Fruit fly (Drosophila melanogaster) whole organism, embryonic: ENCODE results near the gene CG16984.

Source experiments
- BEAF-32 ChIP-seq: fragments of 200-800 bp; sonication (Bioruptor generic); optimal IDR thresholded peaks from 3 replicates; lab custom pipeline; 2017; ENCODE audit warnings: missing biosample characterization, missing genetic modification characterization, mild to moderate bottlenecking, moderate library complexity, missing genetic modification reagents
- Bgb ChIP-seq: fragments of 200-800 bp; sonication (Bioruptor generic); IDR thresholded peaks from 2 replicates; pipeline ENCODE4 v1.3.6; 2022; ENCODE audit warnings: missing biosample characterization, missing genetic modification characterization; ENCODE audit not compliant: partially characterized antibody
- CG12659 ChIP-seq: fragments of 200-800 bp; sonication (Bioruptor generic); optimal IDR thresholded peaks from 3 replicates; lab custom pipeline; 2017; ENCODE audit warnings: mild to moderate bottlenecking, missing biosample characterization, missing genetic modification reagents, missing genetic modification characterization
- CG12769 ChIP-seq: fragments of 200-800 bp; sonication (Bioruptor generic); optimal IDR thresholded peaks from 2 replicates; lab custom pipeline; 2019; ENCODE audit warnings: missing biosample characterization, mild to moderate bottlenecking, missing genetic modification characterization, moderate library complexity
- CG15269 ChIP-seq: fragments of 200-800 bp; sonication (Bioruptor generic); optimal IDR thresholded peaks from 2 replicates; lab custom pipeline; 2018; ENCODE audit warnings: missing biosample characterization, mild to moderate bottlenecking, missing genetic modification characterization, moderate library complexity
- CG16813 ChIP-seq: fragments of 200-800 bp; sonication (Bioruptor generic); IDR thresholded peaks from 3 replicates; pipeline ENCODE4 v1.3.6; 2022; ENCODE audit warnings: missing biosample characterization, missing genetic modification characterization; ENCODE audit not compliant: partially characterized antibody
- CG17328 ChIP-seq: fragments of 200-800 bp; sonication (Bioruptor generic); IDR thresholded peaks from 2 replicates; pipeline ENCODE4 v1.3.6; 2022; ENCODE audit warnings: missing biosample characterization, missing genetic modification characterization
- CG17568 ChIP-seq: fragments of 200-800 bp; sonication (Bioruptor generic); optimal IDR thresholded peaks from 2 replicates; lab custom pipeline; 2018; ENCODE audit warnings: missing biosample characterization, mild to moderate bottlenecking, missing genetic modification characterization, moderate library complexity
- CG17802 ChIP-seq: fragments of 200-800 bp; sonication (Bioruptor generic); optimal IDR thresholded peaks from 2 replicates; lab custom pipeline; 2018; ENCODE audit warnings: missing biosample characterization, mild to moderate bottlenecking, missing genetic modification characterization, moderate library complexity
- CG2129 ChIP-seq: fragments of 200-800 bp; sonication (Bioruptor generic); IDR thresholded peaks from 2 replicates; pipeline ENCODE4 v1.3.6; 2022; ENCODE audit warnings: missing biosample characterization, missing genetic modification characterization; ENCODE audit not compliant: partially characterized antibody
- CG34224 ChIP-seq: fragments of 200-800 bp; sonication (Bioruptor generic); IDR thresholded peaks from 3 replicates; pipeline ENCODE4 v1.3.6; 2022; ENCODE audit warnings: missing biosample characterization, missing genetic modification characterization; ENCODE audit not compliant: partially characterized antibody
- CG42726 ChIP-seq: fragments of 200-800 bp; sonication (Bioruptor generic); IDR thresholded peaks from 2 replicates; pipeline ENCODE4 v1.3.6; 2022; ENCODE audit warnings: missing biosample characterization, missing genetic modification characterization; ENCODE audit not compliant: partially characterized antibody
- CG6791 ChIP-seq: fragments of 200-800 bp; sonication (Bioruptor generic); IDR thresholded peaks from 3 replicates; pipeline ENCODE4 v1.3.6; 2022; ENCODE audit warnings: missing biosample characterization, missing genetic modification characterization; ENCODE audit not compliant: partially characterized antibody
- CG7963 ChIP-seq: fragments of 200-800 bp; sonication (Bioruptor generic); IDR thresholded peaks from 3 replicates; pipeline ENCODE4 v1.3.6; 2022; ENCODE audit warnings: missing biosample characterization, missing genetic modification characterization; ENCODE audit not compliant: partially characterized antibody
- Dfd ChIP-seq, 2 experiments: fragments of >200 bp; optimal IDR thresholded peaks; 2 replicates each; lab custom pipeline; 2017; ENCODE audit warnings: missing biosample characterization in 2 of 2, missing genetic modification characterization in 2 of 2
- Dll ChIP-seq: fragments of 200-800 bp; sonication (Bioruptor generic); IDR thresholded peaks from 4 replicates; pipeline ENCODE4 v1.3.6; 2022; ENCODE audit warnings: missing biosample characterization, missing genetic modification characterization; ENCODE audit not compliant: partially characterized antibody
- Doc3 ChIP-seq: fragments of 200-800 bp; sonication (Bioruptor generic); IDR thresholded peaks from 3 replicates; pipeline ENCODE4 v1.3.6; 2022; ENCODE audit warnings: missing biosample characterization, missing genetic modification characterization; ENCODE audit not compliant: partially characterized antibody
- HLH4C ChIP-seq: fragments of 200-800 bp; sonication (Bioruptor generic); IDR thresholded peaks from 3 replicates; pipeline ENCODE4 v1.3.6; 2022; ENCODE audit warnings: missing biosample characterization, missing genetic modification characterization; ENCODE audit not compliant: partially characterized antibody
- Hr78 ChIP-seq, 2 experiments: fragments of 200-800 bp in 1 of 2; fragments of >200 bp in 1 of 2; sonication (Bioruptor generic) in 1 of 2; optimal IDR thresholded peaks; 2 replicates each; lab custom pipeline; 2017 to 2019; ENCODE audit warnings: missing biosample characterization in 2 of 2, missing genetic modification characterization in 2 of 2, mild to moderate bottlenecking in 1 of 2, moderate library complexity in 1 of 2
- Med ChIP-seq: fragments of 200-800 bp; sonication (Bioruptor generic); peaks from one replicate; lab custom pipeline; 2016; ENCODE audit warnings: missing biosample characterization, missing genetic modification characterization, mild to moderate bottlenecking, inconsistent platforms, moderate library complexity
- Meics ChIP-seq: fragments of 200-800 bp; sonication (Bioruptor generic); optimal IDR thresholded peaks from 2 replicates; lab custom pipeline; 2017; ENCODE audit warnings: missing biosample characterization, mild to moderate bottlenecking, missing genetic modification characterization
- Scr ChIP-seq: fragments of 200-800 bp; sonication (Bioruptor generic); IDR thresholded peaks from 2 replicates; pipeline ENCODE4 v1.3.6; 2022; ENCODE audit warnings: missing biosample characterization, missing genetic modification characterization; ENCODE audit not compliant: partially characterized antibody
- Sox100B ChIP-seq: fragments of 200-800 bp; sonication (Bioruptor generic); optimal IDR thresholded peaks from 3 replicates; lab custom pipeline; 2018; ENCODE audit warnings: missing biosample characterization, mild to moderate bottlenecking, missing genetic modification characterization
- ato ChIP-seq: fragments of 200-800 bp; sonication (Bioruptor generic); IDR thresholded peaks from 2 replicates; pipeline ENCODE4 v1.3.6; 2022; ENCODE audit warnings: missing biosample characterization, missing genetic modification characterization; ENCODE audit not compliant: partially characterized antibody
- bbx ChIP-seq: fragments of 200-800 bp; sonication (Bioruptor generic); IDR thresholded peaks from 2 replicates; pipeline ENCODE4 v1.3.6; 2022; ENCODE audit warnings: missing biosample characterization, missing genetic modification characterization; ENCODE audit not compliant: partially characterized antibody
- bigmax ChIP-seq: fragments of 200-800 bp; sonication (Bioruptor generic); optimal IDR thresholded peaks from 2 replicates; lab custom pipeline; 2018; ENCODE audit warnings: missing biosample characterization, mild to moderate bottlenecking, missing genetic modification characterization
- cg ChIP-seq: fragments of 200-800 bp; sonication (Bioruptor generic); optimal IDR thresholded peaks from 3 replicates; lab custom pipeline; 2019; ENCODE audit warnings: missing biosample characterization, mild to moderate bottlenecking, missing genetic modification characterization, moderate library complexity
- gsb ChIP-seq: fragments of 200-800 bp; sonication (Bioruptor generic); IDR thresholded peaks from 2 replicates; pipeline ENCODE4 v1.3.6; 2022; ENCODE audit warnings: missing biosample characterization, missing genetic modification characterization
- hb ChIP-seq: fragments of 200-800 bp; sonication (Bioruptor generic); IDR thresholded peaks from 3 replicates; pipeline ENCODE4 v1.3.6; 2022; ENCODE audit warnings: missing biosample characterization, missing genetic modification characterization; ENCODE audit not compliant: partially characterized antibody
- hbn ChIP-seq: fragments of 200-800 bp; sonication (Bioruptor generic); IDR thresholded peaks from 2 replicates; pipeline ENCODE4 v1.3.6; 2022; ENCODE audit warnings: missing biosample characterization, missing genetic modification characterization; ENCODE audit not compliant: partially characterized antibody
- inv ChIP-seq: fragments of 200-800 bp; sonication (Bioruptor generic); IDR thresholded peaks from 2 replicates; pipeline ENCODE4 v1.3.6; 2022; ENCODE audit warnings: missing biosample characterization, missing genetic modification characterization; ENCODE audit not compliant: partially characterized antibody
- knrl ChIP-seq: fragments of 200-800 bp; sonication (Bioruptor generic); IDR thresholded peaks from 3 replicates; pipeline ENCODE4 v1.3.6; 2022; ENCODE audit warnings: missing biosample characterization, missing genetic modification characterization; ENCODE audit not compliant: partially characterized antibody
- schlank ChIP-seq: fragments of 200-800 bp; sonication (Bioruptor generic); optimal IDR thresholded peaks from 2 replicates; lab custom pipeline; 2018; ENCODE audit warnings: missing biosample characterization, mild to moderate bottlenecking, missing genetic modification characterization
- sd ChIP-seq: fragments of 200-800 bp; sonication (Bioruptor generic); optimal IDR thresholded peaks from 3 replicates; lab custom pipeline; 2018; ENCODE audit warnings: missing biosample characterization, mild to moderate bottlenecking, missing genetic modification characterization, moderate library complexity
- sima ChIP-seq: fragments of 200-800 bp; sonication (Bioruptor generic); optimal IDR thresholded peaks from 2 replicates; lab custom pipeline; 2016; ENCODE audit warnings: missing biosample characterization, missing genetic modification characterization
- slou ChIP-seq: fragments of 200-800 bp; sonication (Bioruptor generic); optimal IDR thresholded peaks from 3 replicates; lab custom pipeline; 2016; ENCODE audit warnings: missing biosample characterization, missing genetic modification characterization
- sna ChIP-seq: fragments of 200-800 bp; sonication (Bioruptor generic); IDR thresholded peaks from 2 replicates; pipeline ENCODE4 v1.3.6; 2022; ENCODE audit warnings: missing biosample characterization, missing genetic modification characterization; ENCODE audit not compliant: partially characterized antibody
- tgo ChIP-seq: fragments of 200-800 bp; sonication (Bioruptor generic); IDR thresholded peaks from 3 replicates; pipeline ENCODE4 v1.3.6; 2022; ENCODE audit warnings: missing biosample characterization, missing genetic modification characterization
- tna ChIP-seq: fragments of 200-800 bp; sonication (Bioruptor generic); IDR thresholded peaks from 2 replicates; pipeline ENCODE4 v1.3.6; 2022; ENCODE audit warnings: missing biosample characterization, missing genetic modification characterization; ENCODE audit not compliant: partially characterized antibody
- tx ChIP-seq: fragments of 200-800 bp; sonication (Bioruptor generic); optimal IDR thresholded peaks from 2 replicates; lab custom pipeline; 2016; ENCODE audit warnings: missing biosample characterization, missing genetic modification characterization
- vnd ChIP-seq: fragments of 200-800 bp; sonication (Bioruptor generic); IDR thresholded peaks from 3 replicates; pipeline ENCODE4 v1.3.6; 2022; ENCODE audit warnings: missing biosample characterization, missing genetic modification characterization; ENCODE audit not compliant: partially characterized antibody

Gene CG16984

dm6 chr3L:2579557-2580224 is 15.9 kb upstream of the CG16984 start (continued):
- TF ChIP-seq Dfd (GFP tag; optimal IDR thresholded peaks at IDR 0.05; lab: Kevin White, UChicago), result peak in 1 of 2 experiments; percentile 37
- TF ChIP-seq CG2129, result peak; percentile 50
- TF ChIP-seq Bgb (GFP tag; lab: Robert Waterston, UW), result peak; percentile 53
- peak; percentile 38; the same call in 2 of the 3 replicates for TF ChIP-seq CG34224 (GFP tag; lab: Robert Waterston, UW)
- peak; percentile 76 for TF ChIP-seq sna (GFP tag; lab: Robert Waterston, UW)
- TF ChIP-seq HLH4C (GFP tag; lab: Robert Waterston, UW), result peak; percentile 54; the same call in 1 of the 3 replicates
- peak in 1 of 2 experiments; percentile 39 for TF ChIP-seq Hr78 (GFP tag; optimal IDR thresholded peaks at IDR 0.05; lab: Kevin White, UChicago)
- TF ChIP-seq Scr, result peak; percentile 71
- TF ChIP-seq CG6791 (GFP tag; lab: Robert Waterston, UW), result peak; percentile 77
- no peak for TF ChIP-seq schlank (tag; lab: Kevin White, UChicago)
- peak; percentile 55; the same call in 1 of the 2 replicates for TF ChIP-seq CG42726
- no peak for TF ChIP-seq CG17328 (GFP tag; lab: Robert Waterston, UW)
- TF ChIP-seq CG7963 (GFP tag; lab: Robert Waterston, UW), result peak; percentile 60; the same call in 2 of the 3 replicates
- peak; percentile 86 for TF ChIP-seq Dll (GFP tag; lab: Robert Waterston, UW)
- no peak for TF ChIP-seq bigmax (GFP tag; lab: Kevin White, UChicago)
- no peak for TF ChIP-seq sd (tag; lab: Kevin White, UChicago)
- TF ChIP-seq CG17568 (GFP tag; lab: Kevin White, UChicago), result no peak
- TF ChIP-seq CG12659 (GFP tag; lab: Kevin White, UChicago), result no peak
- no peak for TF ChIP-seq tx (GFP tag; lab: Kevin White, UChicago)
- peak; percentile 60; the same call in 2 of the 3 replicates for TF ChIP-seq vnd (GFP tag; lab: Robert Waterston, UW)
- TF ChIP-seq CG15269, result no peak
- no peak for TF ChIP-seq gsb
- no peak for TF ChIP-seq sima (GFP tag; lab: Kevin White, UChicago)
- TF ChIP-seq CG16813 (GFP tag; lab: Robert Waterston, UW), result peak; percentile 69
- no peak for TF ChIP-seq CG17802 (tag; lab: Kevin White, UChicago)
- no peak for TF ChIP-seq tgo (GFP tag; lab: Robert Waterston, UW)
- peak; percentile 84 for TF ChIP-seq bbx (GFP tag; lab: Robert Waterston, UW)
- TF ChIP-seq hb (GFP tag; lab: Robert Waterston, UW), result 0 out of 3 replicates have a peak, but pooled peaks have one; percentile 62
- peak; percentile 28; the same call in 1 of the 3 replicates for TF ChIP-seq knrl (GFP tag; lab: Robert Waterston, UW)
- TF ChIP-seq CG12769, result no peak
- TF ChIP-seq Med, result peak; percentile 43
- TF ChIP-seq BEAF-32 (GFP tag; lab: Kevin White, UChicago), result peak; percentile 57
- TF ChIP-seq inv (GFP tag; lab: Robert Waterston, UW), result peak; percentile 16; the same call in 1 of the 2 replicates
- peak; percentile 71 for TF ChIP-seq ato (GFP tag; lab: Robert Waterston, UW)
- TF ChIP-seq Sox100B, result no peak
- TF ChIP-seq Doc3 (GFP tag; lab: Robert Waterston, UW), result peak; percentile 83; the same call in 2 of the 3 replicates
- peak; percentile 28; the same call in 1 of the 2 replicates for TF ChIP-seq tna (GFP tag; lab: Robert Waterston, UW)
- TF ChIP-seq slou (GFP tag; lab: Kevin White, UChicago), result no peak
- TF ChIP-seq hbn, result peak; percentile 77
- peak; percentile 21 for TF ChIP-seq cg (GFP tag; lab: Kevin White, UChicago)
- no peak for TF ChIP-seq Meics (GFP tag; lab: Kevin White, UChicago)
